Worm (Caenorhabditis elegans): Measurements from ENCODE around the gene hmgr-1.

The hmgr-1 gene

ce11 chrIII:7336214-7336613 lies 23.1 kb upstream of the hmgr-1 start, which contains the start of gene gsp-2 (continued):
- TF ChIP-seq lir-3 (tag; optimal IDR thresholded peaks at IDR 0.05; ENCODE audit: poor library complexity), result no peak
- TF ChIP-seq skn-1 (tag; optimal IDR thresholded peaks at IDR 0.05), result peak; percentile 85
- peak; percentile 36 for TF ChIP-seq ztf-4 (tag; optimal IDR thresholded peaks at IDR 0.05)
- peak; percentile 53 for TF ChIP-seq dsc-1 (tag; optimal IDR thresholded peaks at IDR 0.05)
- TF ChIP-seq swsn-7 (tag; optimal IDR thresholded peaks at IDR 0.05), result peak; percentile 58
- TF ChIP-seq nhr-28 (tag; optimal IDR thresholded peaks at IDR 0.05), result no peak
- peak; percentile 92 for TF ChIP-seq lin-15B (tag; optimal IDR thresholded peaks at IDR 0.05)
- peak; percentile 78 for TF ChIP-seq blmp-1 (tag; optimal IDR thresholded peaks at IDR 0.05)
- TF ChIP-seq efl-1 (optimal IDR thresholded peaks at IDR 0.05), result peak; percentile 77 to 78
- TF ChIP-seq efl-1 (GFP tag; optimal IDR thresholded peaks at IDR 0.05 in 1 of 2), result peak; percentile 66 to 96
- no peak for TF ChIP-seq ceh-8 (GFP tag; optimal IDR thresholded peaks at IDR 0.05)
- no peak for TF ChIP-seq elt-2 (tag; optimal IDR thresholded peaks at IDR 0.05)
- TF ChIP-seq mef-2 (tag; optimal IDR thresholded peaks at IDR 0.05), result no peak
- peak; percentile 65 for TF ChIP-seq mep-1 (tag; optimal IDR thresholded peaks at IDR 0.05)
- TF ChIP-seq C04F5.9 (tag; optimal IDR thresholded peaks at IDR 0.05), result no peak
- no peak for TF ChIP-seq unc-98 (GFP tag; IDR thresholded peaks at IDR 0.05)
- TF ChIP-seq pag-3 (tag; optimal IDR thresholded peaks at IDR 0.05; ENCODE audit: borderline replicate concordance, insufficient read depth), result no peak
- peak; percentile 78 for TF ChIP-seq nhr-71 (tag; optimal IDR thresholded peaks at IDR 0.05)
- peak; percentile 83 for TF ChIP-seq lin-35 (GFP tag; optimal IDR thresholded peaks at IDR 0.05)
- peak; percentile 57 for TF ChIP-seq nhr-77 (tag; optimal IDR thresholded peaks at IDR 0.05)
- TF ChIP-seq mdl-1 (tag; optimal IDR thresholded peaks at IDR 0.05), result peak in 1 of 2 experiments; percentile 74
- peak; percentile 85 for TF ChIP-seq lin-14 (GFP tag; optimal IDR thresholded peaks at IDR 0.05)
- no peak for TF ChIP-seq zag-1 (tag; optimal IDR thresholded peaks at IDR 0.05)
- peak; percentile 81 for TF ChIP-seq snu-23 (GFP tag; optimal IDR thresholded peaks at IDR 0.05)
- peak; percentile 60 for TF ChIP-seq tbx-2 (tag; optimal IDR thresholded peaks at IDR 0.05)
- TF ChIP-seq dpl-1 (GFP tag; optimal IDR thresholded peaks at IDR 0.05), result peak; percentile 66 to 74 (median 70)
- no peak for TF ChIP-seq aha-1 (tag; optimal IDR thresholded peaks at IDR 0.05)
- no peak for TF ChIP-seq aly-2 (tag; optimal IDR thresholded peaks at IDR 0.05)
- peak; percentile 53 for TF ChIP-seq unc-86 (tag; optimal IDR thresholded peaks at IDR 0.05)
- peak; percentile 74 for TF ChIP-seq nhr-20 (tag; optimal IDR thresholded peaks at IDR 0.05)
- peak; percentile 47; the same call in 1 of the 2 replicates for TF ChIP-seq mab-9 (GFP tag; IDR thresholded peaks at IDR 0.05)
- no peak for TF ChIP-seq ama-1 (optimal IDR thresholded peaks at IDR 0.05)
- peak; percentile 57 for TF ChIP-seq pax-3 (tag; optimal IDR thresholded peaks at IDR 0.05)
- no peak for TF ChIP-seq alr-1 (tag; optimal IDR thresholded peaks at IDR 0.05; ENCODE audit: borderline replicate concordance)
- TF ChIP-seq efl-3 (GFP tag; optimal IDR thresholded peaks at IDR 0.05), result no peak
- peak; percentile 81 for TF ChIP-seq vab-15 (tag; optimal IDR thresholded peaks at IDR 0.05)
- peak; percentile 72 for TF ChIP-seq lin-13 (GFP tag; optimal IDR thresholded peaks at IDR 0.05)
- peak; percentile 73 for TF ChIP-seq isw-1 (GFP tag; IDR thresholded peaks at IDR 0.05)

- peak; percentile 41; the same call in 1 of the 2 replicates for TF ChIP-seq grh-1 (GFP tag; IDR thresholded peaks at IDR 0.05)
- no peak for TF ChIP-seq unc-98 (GFP tag; IDR thresholded peaks at IDR 0.05)
Measured at ce11 chrIII:7338009-7338408, 21.3 kb upstream of the hmgr-1 start.

DNA sequence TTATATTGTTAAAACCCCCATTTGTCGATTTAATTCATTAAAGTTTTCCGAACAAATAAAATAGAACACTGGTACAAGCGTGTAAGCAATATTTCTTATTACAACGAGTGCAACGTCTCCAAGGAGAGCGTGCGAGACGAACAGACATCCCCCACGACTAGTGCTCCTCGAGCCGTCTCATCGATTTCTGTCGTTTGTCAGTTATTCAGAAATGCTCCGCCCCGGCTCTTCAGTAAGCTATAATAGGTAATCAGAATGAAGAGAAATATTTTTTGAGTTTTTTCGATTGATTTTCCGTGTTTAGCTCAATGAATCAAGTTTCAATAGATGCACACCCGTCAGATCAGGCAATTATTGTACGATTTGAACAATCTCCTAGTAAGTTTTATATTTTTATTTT lies 20.6 kb upstream of the hmgr-1 start, which contains the start of gene kap-1:
kap-1 (plus strand) TSS at position 143 of the 400 bp plus-strand sequence.
- TF ChIP-seq efl-1 (optimal IDR thresholded peaks at IDR 0.05), result no peak
- TF ChIP-seq efl-1 (GFP tag; optimal IDR thresholded peaks at IDR 0.05 in 1 of 2), result peak in 1 of 2 experiments; percentile 86
- no peak for TF ChIP-seq blmp-1 (tag; optimal IDR thresholded peaks at IDR 0.05)
- TF ChIP-seq nhr-84 (tag; optimal IDR thresholded peaks at IDR 0.05), result no peak
- peak; percentile 42 for TF ChIP-seq ama-1 (optimal IDR thresholded peaks at IDR 0.05)
- peak; percentile 14 for TF ChIP-seq elt-2 (tag; optimal IDR thresholded peaks at IDR 0.05)
- peak; percentile 9 for TF ChIP-seq rnt-1 (tag; optimal IDR thresholded peaks at IDR 0.05)
- no peak for TF ChIP-seq fkh-8 (tag; optimal IDR thresholded peaks at IDR 0.05)
- TF ChIP-seq lsy-2 (tag; optimal IDR thresholded peaks at IDR 0.05), result peak in 1 of 2 experiments; percentile 12
